Fruit fly (Drosophila melanogaster) whole organism, embryonic: ENCODE data around the gene Eo.

Experiments
- ATbp ChIP-seq: fragments of 200-800 bp; sonication (Bioruptor generic); optimal IDR thresholded peaks from 2 replicates; lab custom pipeline; 2017; ENCODE audit warnings: missing biosample characterization, mild to moderate bottlenecking, missing genetic modification characterization, missing genetic modification reagents
- Adf1 ChIP-seq: fragments of 200-800 bp; sonication (Bioruptor generic); IDR thresholded peaks from 2 replicates; pipeline ENCODE4 v1.3.6; 2022; ENCODE audit warnings: missing biosample characterization, missing genetic modification characterization
- B-H2 ChIP-seq: fragments of 200-800 bp; sonication (Bioruptor generic); optimal IDR thresholded peaks from 2 replicates; lab custom pipeline; 2018; ENCODE audit warnings: missing biosample characterization, mild to moderate bottlenecking, missing genetic modification characterization
- CG10321 ChIP-seq: fragments of 200-800 bp; sonication (Bioruptor generic); IDR thresholded peaks from 2 replicates; pipeline ENCODE4 v1.3.6; 2022; ENCODE audit warnings: missing biosample characterization, missing genetic modification characterization
- CG11696 ChIP-seq: fragments of 200-800 bp; sonication (Bioruptor generic); IDR thresholded peaks from 2 replicates; pipeline ENCODE4 v1.3.6; 2022; ENCODE audit warnings: missing biosample characterization, missing genetic modification characterization
- CG12071 ChIP-seq: fragments of 200-800 bp; sonication (Bioruptor generic); optimal IDR thresholded peaks from 3 replicates; lab custom pipeline; 2018; ENCODE audit warnings: missing biosample characterization, mild to moderate bottlenecking, missing genetic modification characterization
- CG12744 ChIP-seq: fragments of 200-800 bp; sonication (Bioruptor generic); optimal IDR thresholded peaks from 2 replicates; lab custom pipeline; 2016; ENCODE audit warnings: missing biosample characterization, missing genetic modification characterization
- CG14860 ChIP-seq: fragments of 200-800 bp; sonication (Bioruptor generic); IDR thresholded peaks from 3 replicates; pipeline ENCODE4 v1.3.6; 2022; ENCODE audit warnings: missing biosample characterization, missing genetic modification characterization; ENCODE audit not compliant: partially characterized antibody
- CG1529 ChIP-seq: fragments of 200-800 bp; sonication (Bioruptor generic); optimal IDR thresholded peaks from 3 replicates; lab custom pipeline; 2018; ENCODE audit warnings: missing biosample characterization, missing genetic modification characterization
- CG18619 ChIP-seq: fragments of 200-800 bp; sonication (Bioruptor generic); optimal IDR thresholded peaks from 3 replicates; lab custom pipeline; 2017; ENCODE audit warnings: missing biosample characterization, mild to moderate bottlenecking, missing genetic modification characterization
- CG2120 ChIP-seq: fragments of 200-800 bp; sonication (Bioruptor generic); optimal IDR thresholded peaks from 3 replicates; lab custom pipeline; 2016; ENCODE audit warnings: missing biosample characterization, missing genetic modification characterization
- CG2889 ChIP-seq: fragments of 200-800 bp; sonication (Bioruptor generic); IDR thresholded peaks from 3 replicates; pipeline ENCODE4 v1.3.6; 2022; ENCODE audit warnings: missing biosample characterization, missing genetic modification characterization
- CG3847 ChIP-seq: fragments of 200-800 bp; sonication (Bioruptor generic); IDR thresholded peaks from 2 replicates; pipeline ENCODE4 v1.3.6; 2022; ENCODE audit warnings: missing biosample characterization, missing genetic modification characterization
- CG4617 ChIP-seq: fragments of 200-800 bp; sonication (Bioruptor generic); optimal IDR thresholded peaks from 3 replicates; lab custom pipeline; 2016; ENCODE audit warnings: missing biosample characterization, missing genetic modification characterization, borderline replicate concordance
- CG6765 ChIP-seq: fragments of 200-800 bp; sonication (Bioruptor generic); optimal IDR thresholded peaks from 3 replicates; lab custom pipeline; 2017; ENCODE audit warnings: missing biosample characterization, mild to moderate bottlenecking, missing genetic modification characterization
- CG7271 ChIP-seq: fragments of 200-800 bp; sonication (Bioruptor generic); optimal IDR thresholded peaks from 2 replicates; lab custom pipeline; 2018; ENCODE audit warnings: missing biosample characterization, mild to moderate bottlenecking, missing genetic modification characterization, moderate library complexity
- CG9609 ChIP-seq: fragments of 200-800 bp; sonication (Bioruptor generic); optimal IDR thresholded peaks from 3 replicates; lab custom pipeline; 2016; ENCODE audit warnings: missing biosample characterization, missing genetic modification characterization
- D19A ChIP-seq: fragments of 200-800 bp; optimal IDR thresholded peaks from 3 replicates; lab custom pipeline; 2019; ENCODE audit warnings: missing biosample characterization, mild to moderate bottlenecking, missing genetic modification characterization, moderate library complexity
- Dll ChIP-seq: fragments of 200-800 bp; sonication (Bioruptor generic); IDR thresholded peaks from 4 replicates; pipeline ENCODE4 v1.3.6; 2022; ENCODE audit warnings: missing biosample characterization, missing genetic modification characterization; ENCODE audit not compliant: partially characterized antibody
- Drgx ChIP-seq: fragments of 200-800 bp; sonication (Bioruptor generic); IDR thresholded peaks from 2 replicates; pipeline ENCODE4 v1.3.6; 2022; ENCODE audit warnings: missing biosample characterization, missing genetic modification characterization
- HLH4C ChIP-seq: fragments of 200-800 bp; sonication (Bioruptor generic); IDR thresholded peaks from 3 replicates; pipeline ENCODE4 v1.3.6; 2022; ENCODE audit warnings: missing biosample characterization, missing genetic modification characterization; ENCODE audit not compliant: partially characterized antibody
- Hand ChIP-seq: fragments of 200-800 bp; sonication (Bioruptor generic); optimal IDR thresholded peaks from 2 replicates; lab custom pipeline; 2017; ENCODE audit warnings: mild to moderate bottlenecking, missing biosample characterization, missing genetic modification reagents, missing genetic modification characterization
- Lpt ChIP-seq: fragments of >200 bp; optimal IDR thresholded peaks from 2 replicates; lab custom pipeline; 2018; ENCODE audit warnings: missing biosample characterization, missing genetic modification characterization
- Sox102F ChIP-seq: fragments of 200-800 bp; sonication (Bioruptor generic); optimal IDR thresholded peaks from 2 replicates; lab custom pipeline; 2018; ENCODE audit warnings: missing biosample characterization, mild to moderate bottlenecking, missing genetic modification characterization, moderate library complexity
- ci ChIP-seq: fragments of 200-800 bp; sonication (Bioruptor generic); IDR thresholded peaks from 3 replicates; pipeline ENCODE4 v1.3.6; 2022; ENCODE audit warnings: missing biosample characterization, missing genetic modification characterization
- dmrt11E ChIP-seq: fragments of 200-800 bp; sonication (Bioruptor generic); optimal IDR thresholded peaks from 3 replicates; lab custom pipeline; 2018; ENCODE audit warnings: missing biosample characterization, mild to moderate bottlenecking, missing genetic modification characterization, moderate library complexity
- gcm ChIP-seq: fragments of 200-800 bp; sonication (Bioruptor generic); optimal IDR thresholded peaks from 2 replicates; lab custom pipeline; 2019; ENCODE audit warnings: missing biosample characterization, mild to moderate bottlenecking, missing genetic modification characterization, moderate library complexity
- grau ChIP-seq: fragments of 200-800 bp; optimal IDR thresholded peaks from 3 replicates; lab custom pipeline; 2019; ENCODE audit warnings: missing biosample characterization, mild to moderate bottlenecking, missing genetic modification characterization, moderate library complexity
- ken ChIP-seq: fragments of 200-800 bp; sonication (Bioruptor generic); IDR thresholded peaks from 3 replicates; pipeline ENCODE4 v1.3.6; 2022; ENCODE audit warnings: missing biosample characterization, missing genetic modification characterization
- sens-2 ChIP-seq: fragments of 200-800 bp; sonication (Bioruptor generic); IDR thresholded peaks from 2 replicates; pipeline ENCODE4 v1.3.6; 2022; ENCODE audit warnings: missing biosample characterization, missing genetic modification characterization
- sima ChIP-seq: fragments of 200-800 bp; sonication (Bioruptor generic); optimal IDR thresholded peaks from 2 replicates; lab custom pipeline; 2016; ENCODE audit warnings: missing biosample characterization, missing genetic modification characterization
- sob ChIP-seq: fragments of 200-800 bp; sonication (Bioruptor generic); IDR thresholded peaks from 2 replicates; pipeline ENCODE4 v1.3.6; 2022; ENCODE audit warnings: missing biosample characterization, missing genetic modification characterization
- tgo ChIP-seq: fragments of 200-800 bp; sonication (Bioruptor generic); IDR thresholded peaks from 3 replicates; pipeline ENCODE4 v1.3.6; 2022; ENCODE audit warnings: missing biosample characterization, missing genetic modification characterization
- trem ChIP-seq: fragments of 200-800 bp; optimal IDR thresholded peaks from 3 replicates; lab custom pipeline; 2019; ENCODE audit warnings: missing biosample characterization, mild to moderate bottlenecking, missing genetic modification characterization, moderate library complexity
- tx ChIP-seq: fragments of 200-800 bp; sonication (Bioruptor generic); optimal IDR thresholded peaks from 2 replicates; lab custom pipeline; 2016; ENCODE audit warnings: missing biosample characterization, missing genetic modification characterization

Eo gene

DNA sequence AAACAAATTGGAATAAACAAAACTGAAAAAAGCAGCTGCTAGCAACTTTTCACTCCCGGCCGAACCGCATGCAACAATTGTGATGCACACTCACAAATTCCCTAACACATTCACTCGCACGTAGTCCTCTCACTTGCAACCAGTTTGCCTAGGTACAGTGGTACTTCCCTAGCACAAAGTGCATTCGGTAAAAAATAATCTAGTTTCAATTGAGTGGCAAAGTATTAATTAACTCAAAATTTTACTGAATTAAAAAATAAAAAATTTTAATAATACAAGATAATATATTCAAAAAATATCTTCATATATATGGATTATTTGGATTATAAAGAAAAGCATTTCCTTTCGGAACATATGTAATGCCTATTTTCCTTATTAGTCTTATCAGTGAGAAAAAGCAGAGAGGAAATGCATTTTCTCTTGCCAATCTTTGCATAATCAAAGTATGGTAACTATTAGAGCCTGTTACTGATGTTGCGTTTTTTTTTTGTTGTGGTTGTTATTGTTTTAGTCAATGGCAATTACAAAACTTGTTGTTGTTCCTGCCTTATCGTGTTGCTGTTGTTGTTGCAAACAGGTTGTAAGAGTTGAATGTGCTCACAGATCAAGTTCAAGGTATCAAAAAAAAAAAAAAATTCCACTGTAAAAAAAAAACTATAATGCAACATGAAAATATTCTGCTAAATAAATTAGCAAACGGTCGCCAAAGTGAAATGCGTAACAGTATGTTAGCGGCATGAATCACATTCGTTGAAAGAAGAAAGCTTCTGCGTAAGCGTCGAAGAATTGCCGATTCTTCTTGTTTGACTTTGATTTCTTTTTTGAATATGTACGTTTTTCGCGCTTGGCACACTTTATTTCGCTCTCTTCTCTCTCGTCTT, 4.0 kb upstream of the Eo start (continued):
- no peak for TF ChIP-seq tx (GFP tag; lab: Kevin White, UChicago)
- no peak for TF ChIP-seq CG2120
- no peak for TF ChIP-seq Hand
- no peak for TF ChIP-seq tgo (GFP tag; lab: Robert Waterston, UW)
- no peak for TF ChIP-seq CG18619
- no peak for TF ChIP-seq CG11696 (GFP tag; lab: Robert Waterston, UW)
- no peak for TF ChIP-seq CG2889 (GFP tag; lab: Robert Waterston, UW)
- no peak for TF ChIP-seq Lpt (GFP tag; lab: Kevin White, UChicago)
- no peak for TF ChIP-seq sob (GFP tag; lab: Robert Waterston, UW)
- TF ChIP-seq CG12744 (GFP tag; lab: Kevin White, UChicago) = no peak
- TF ChIP-seq Sox102F (GFP tag; lab: Kevin White, UChicago) = peak; percentile 31
- TF ChIP-seq D19A (tag; lab: Kevin White, UChicago) = peak; percentile 27
- no peak for TF ChIP-seq sens-2 (GFP tag; lab: Robert Waterston, UW)
- peak; percentile 64 for TF ChIP-seq Drgx (GFP tag; lab: Robert Waterston, UW)
- TF ChIP-seq CG12071 (GFP tag; lab: Kevin White, UChicago) = no peak
- no peak for TF ChIP-seq gcm (GFP tag; lab: Kevin White, UChicago)
- no peak for TF ChIP-seq CG6765 (GFP tag; lab: Kevin White, UChicago)
- TF ChIP-seq HLH4C = no peak
- TF ChIP-seq CG10321 (GFP tag; lab: Robert Waterston, UW) = no peak
- TF ChIP-seq CG14860 = no peak
- TF ChIP-seq sima (GFP tag; lab: Kevin White, UChicago) = no peak
- TF ChIP-seq Dll (GFP tag; lab: Robert Waterston, UW) = no peak

DNA sequence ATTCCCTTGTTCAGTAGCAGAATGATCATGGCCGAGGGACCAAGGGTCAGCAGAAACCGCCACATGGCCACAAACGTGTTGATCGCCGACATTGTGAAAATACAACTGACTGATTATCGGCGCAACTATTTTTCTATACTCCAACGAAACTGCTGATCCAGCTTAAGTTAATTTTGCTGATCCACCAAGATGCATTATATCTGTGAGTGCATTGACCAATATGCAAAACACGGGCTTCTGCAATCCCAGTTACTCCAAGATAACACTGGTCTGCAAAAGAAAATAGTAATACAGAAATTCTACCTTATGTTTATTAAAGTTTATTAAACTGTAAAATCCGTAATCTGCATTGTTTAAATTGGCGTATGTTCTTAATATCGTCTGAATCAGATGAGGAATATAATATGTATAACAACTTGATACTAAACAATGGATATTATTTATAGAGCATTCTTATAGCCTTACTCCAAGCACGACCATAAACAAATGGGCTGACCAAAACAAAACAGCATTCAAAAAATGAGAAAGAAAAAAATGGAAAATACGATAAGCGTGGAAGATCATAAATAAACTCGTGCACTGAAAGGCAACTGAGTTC, 4.8 kb downstream of the Eo start, which contains the start of gene CG12398:
TSS of gene CG12398 (minus strand) at position 107 of the 598 bp plus-strand sequence.
- TF ChIP-seq CG4617 (GFP tag; lab: Kevin White, UChicago) (no peak), CG9609 (GFP tag; lab: Kevin White, UChicago) (no peak), CG7271 (no peak), dmrt11E (tag; lab: Kevin White, UChicago) (no peak), CG1529 (no peak), ATbp (GFP tag; lab: Kevin White, UChicago) (no peak), ci (GFP tag; lab: Robert Waterston, UW) (no peak), grau (no peak), Adf1 (no peak), ken (GFP tag; lab: Robert Waterston, UW) (no peak), trem (tag; lab: Kevin White, UChicago) (no peak), CG3847 (GFP tag; lab: Robert Waterston, UW) (no peak), B-H2 (no peak)
- TF ChIP-seq, all 482 proteins: peak for 0
